Worm (Caenorhabditis elegans) whole organism, L4 larva: ENCODE results near the gene spin-3.

ENCODE experiments used
- F44E2.7 ChIP-seq: fragments of 200-800 bp; sonication (Bioruptor generic); IDR thresholded peaks from 2 replicates; pipeline ENCODE4 v2.1.2; 2022; ENCODE audit warnings: missing genetic modification characterization, missing compliant biosample characterization
- T20F7.1 ChIP-seq: fragments of 200-800 bp; sonication (Bioruptor generic); optimal IDR thresholded peaks from 2 replicates; lab custom pipeline; 2018; ENCODE audit warnings: mild to moderate bottlenecking, missing genetic modification characterization, missing compliant biosample characterization
- Y5F2A.4 ChIP-seq: fragments of 200-800 bp; sonication (Bioruptor generic); optimal IDR thresholded peaks from 2 replicates; lab custom pipeline; 2018; ENCODE audit warnings: mild to moderate bottlenecking, missing genetic modification characterization, missing compliant biosample characterization
- ZK546.5 ChIP-seq, 2 experiments: sonication (generic microtip); optimal IDR thresholded peaks; 2 replicates each; lab custom pipeline; 2017; ENCODE audit warnings: missing biosample characterization in 2 of 2, missing genetic modification characterization in 2 of 2
- arid-1 ChIP-seq: fragments of 200-800 bp; sonication (Bioruptor generic); conservative IDR thresholded peaks from 2 replicates; pipeline ENCODE4 v1.3.6; 2022; ENCODE audit warnings: missing genetic modification reagents, missing genetic modification characterization, missing compliant biosample characterization
- attf-4 ChIP-seq: sonication (generic microtip); optimal IDR thresholded peaks from 3 replicates; lab custom pipeline; 2017; ENCODE audit warnings: missing biosample characterization, missing genetic modification characterization
- ceh-32 ChIP-seq: sonication (generic microtip); optimal IDR thresholded peaks from 2 replicates; lab custom pipeline; 2016; ENCODE audit warnings: mild to moderate bottlenecking, missing genetic modification characterization, missing compliant biosample characterization; ENCODE audit not compliant: poor library complexity
- ceh-62 ChIP-seq: sonication (generic microtip); optimal IDR thresholded peaks from 2 replicates; lab custom pipeline; 2017; ENCODE audit warnings: missing biosample characterization, missing genetic modification characterization
- ces-1 ChIP-seq: fragments of 150-350 bp; sonication (generic microtip); optimal IDR thresholded peaks from 4 replicates; lab custom pipeline; 2014; ENCODE audit warnings: missing biosample characterization, missing genetic modification reagents, missing genetic modification characterization
- ctbp-1 ChIP-seq: fragments of 200-800 bp; sonication (Bioruptor generic); IDR thresholded peaks from 2 replicates; pipeline ENCODE4 v1.3.6; 2022; ENCODE audit warnings: missing genetic modification reagents, missing genetic modification characterization, missing compliant biosample characterization
- daf-12 ChIP-seq: fragments of 150-350 bp; optimal IDR thresholded peaks from 2 replicates; lab custom pipeline; 2014; ENCODE audit warnings: missing biosample characterization, missing genetic modification reagents, missing genetic modification characterization
- daf-16 ChIP-seq, 3 experiments: sonication (generic microtip); optimal IDR thresholded peaks; 2 replicates each; lab custom pipeline; 2016 to 2017; ENCODE audit warnings: missing genetic modification characterization in 3 of 3, missing genetic modification reagents in 3 of 3, mild to moderate bottlenecking in 2 of 3, missing compliant biosample characterization in 2 of 3, missing biosample characterization in 1 of 3, moderate library complexity in 1 of 3
- dmd-6 ChIP-seq: fragments of 200-800 bp; sonication (Bioruptor generic); IDR thresholded peaks from 2 replicates; pipeline ENCODE4 v1.3.6; 2022; ENCODE audit warnings: missing genetic modification reagents, missing genetic modification characterization, missing compliant biosample characterization
- fos-1 ChIP-seq: fragments of 150-350 bp; optimal IDR thresholded peaks from 2 replicates; lab custom pipeline; 2014; ENCODE audit warnings: missing biosample characterization, missing genetic modification characterization
- hlh-11 ChIP-seq: fragments of 200-800 bp; sonication (Bioruptor generic); optimal IDR thresholded peaks from 2 replicates; lab custom pipeline; 2018; ENCODE audit warnings: mild to moderate bottlenecking, missing genetic modification characterization, missing compliant biosample characterization
- hlh-30 ChIP-seq: sonication (generic microtip); optimal IDR thresholded peaks from 2 replicates; lab custom pipeline; 2017; ENCODE audit warnings: antibody characterized with exemption, mild to moderate bottlenecking, missing genetic modification characterization, missing compliant biosample characterization; ENCODE audit not compliant: insufficient read depth
- lin-38 ChIP-seq: fragments of 200-800 bp; sonication (Bioruptor generic); IDR thresholded peaks from 2 replicates; pipeline ENCODE4 v1.3.6; 2022; ENCODE audit warnings: missing genetic modification reagents, missing genetic modification characterization, missing compliant biosample characterization
- lin-39 ChIP-seq: fragments of 150-350 bp; optimal IDR thresholded peaks from 2 replicates; lab custom pipeline; 2014; ENCODE audit warnings: missing biosample characterization, missing genetic modification reagents, missing genetic modification characterization
- mdl-1 ChIP-seq, 2 experiments: fragments of 150-350 bp in 1 of 2; sonication (generic microtip) in 1 of 2; optimal IDR thresholded peaks; 2 replicates each; lab custom pipeline; 2014 to 2017; ENCODE audit warnings: missing biosample characterization in 2 of 2, missing genetic modification characterization in 2 of 2
- mdt-29 ChIP-seq: fragments of 200-800 bp; sonication (Bioruptor generic); IDR thresholded peaks from 2 replicates; pipeline ENCODE4 v1.3.6; 2022; ENCODE audit warnings: missing genetic modification reagents, missing genetic modification characterization, missing compliant biosample characterization
- nhr-10 ChIP-seq: fragments of 150-350 bp; optimal IDR thresholded peaks from 2 replicates; lab custom pipeline; 2014; ENCODE audit warnings: missing biosample characterization, missing genetic modification characterization
- nhr-102 ChIP-seq: sonication (generic microtip); optimal IDR thresholded peaks from 2 replicates; lab custom pipeline; 2016; ENCODE audit warnings: mild to moderate bottlenecking, missing genetic modification characterization, moderate library complexity, missing compliant biosample characterization
- nhr-237 ChIP-seq: sonication (generic microtip); optimal IDR thresholded peaks from 2 replicates; lab custom pipeline; 2017; ENCODE audit warnings: missing biosample characterization, missing genetic modification characterization
- nhr-28 ChIP-seq: fragments of 150-350 bp; optimal IDR thresholded peaks from 2 replicates; lab custom pipeline; 2014; ENCODE audit warnings: missing biosample characterization, missing genetic modification characterization
- nhr-48 ChIP-seq: sonication (generic microtip); optimal IDR thresholded peaks from 2 replicates; lab custom pipeline; 2016; ENCODE audit warnings: mild to moderate bottlenecking, missing genetic modification characterization, missing compliant biosample characterization
- nhr-76 ChIP-seq: fragments of 150-350 bp; optimal IDR thresholded peaks from 2 replicates; lab custom pipeline; 2014; ENCODE audit warnings: missing biosample characterization, missing genetic modification characterization
- php-3 ChIP-seq: fragments of 200-800 bp; sonication (Bioruptor generic); IDR thresholded peaks from 2 replicates; pipeline ENCODE4 v1.3.6; 2022; ENCODE audit warnings: missing genetic modification reagents, missing genetic modification characterization, missing compliant biosample characterization
- pqm-1 ChIP-seq: sonication (generic microtip); optimal IDR thresholded peaks from 2 replicates; lab custom pipeline; 2017; ENCODE audit warnings: missing biosample characterization, missing genetic modification characterization
- rbr-2 ChIP-seq: sonication (generic microtip); optimal IDR thresholded peaks from 2 replicates; lab custom pipeline; 2016; ENCODE audit warnings: missing genotype, missing genetic modification characterization, missing compliant biosample characterization
- sdz-12 ChIP-seq: fragments of 200-800 bp; sonication (Bioruptor generic); optimal IDR thresholded peaks from 2 replicates; lab custom pipeline; 2018; ENCODE audit warnings: mild to moderate bottlenecking, missing genetic modification characterization, missing compliant biosample characterization
- skn-1 ChIP-seq: fragments of 150-350 bp; optimal IDR thresholded peaks from 2 replicates; lab custom pipeline; 2014; ENCODE audit warnings: missing biosample characterization, missing genetic modification characterization
- snpc-1.2 ChIP-seq: fragments of 200-800 bp; sonication (Bioruptor generic); IDR thresholded peaks from 2 replicates; pipeline ENCODE4 v1.3.6; 2022; ENCODE audit warnings: missing genetic modification reagents, missing genetic modification characterization, missing compliant biosample characterization
- tra-1 ChIP-seq: fragments of 200-800 bp; sonication (Bioruptor generic); IDR thresholded peaks from 2 replicates; pipeline ENCODE4 v1.3.6; 2022; ENCODE audit warnings: missing genetic modification reagents, missing genetic modification characterization, missing compliant biosample characterization
- unc-62 ChIP-seq, 3 experiments: fragments of 150-350 bp in 1 of 3; sonication (generic microtip); optimal IDR thresholded peaks in 2 of 3; peaks in 1 of 3; 1 replicate in 1 of 3; 2 replicates in 2 of 3; lab custom pipeline; 2014 to 2017; ENCODE audit warnings: missing biosample characterization in 3 of 3, missing genetic modification characterization in 3 of 3, missing genetic modification reagents in 3 of 3, missing genotype in 1 of 3
- zip-11 ChIP-seq: fragments of 200-800 bp; sonication (Bioruptor generic); IDR thresholded peaks from 2 replicates; pipeline ENCODE4 v1.3.6; 2022; ENCODE audit warnings: missing genetic modification characterization, missing compliant biosample characterization
- ztf-11 ChIP-seq: fragments of 150-350 bp; optimal IDR thresholded peaks from 2 replicates; lab custom pipeline; 2014; ENCODE audit warnings: missing biosample characterization, missing genetic modification characterization

Gene spin-3

DNA sequence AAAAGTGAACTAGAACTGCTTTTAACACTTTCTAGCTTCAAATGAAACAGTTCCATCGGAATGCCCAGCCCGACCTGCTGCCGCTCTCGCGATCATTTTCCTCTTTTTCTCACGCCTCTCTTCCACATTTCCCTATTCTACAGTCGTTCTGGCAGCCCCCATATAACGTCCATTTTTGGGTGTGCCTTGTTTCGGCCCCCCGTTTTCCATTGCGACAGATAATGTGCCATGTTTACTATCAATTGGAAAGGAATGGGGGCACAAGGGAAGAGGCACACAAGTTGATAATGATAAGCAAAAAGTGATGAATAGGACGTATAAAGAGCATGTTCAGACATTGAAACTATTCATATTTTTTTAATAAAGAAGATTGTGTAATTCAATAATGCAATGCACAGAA is 29.0 kb downstream of the spin-3 start (continued):
- TF ChIP-seq ceh-32 (tag; lab: Kevin White, UChicago) (no peak), ceh-62 (tag; lab: Kevin White, UChicago) (no peak), arid-1 (no peak), sdz-12 (GFP tag; lab: Kevin White, UChicago) (no peak), F44E2.7 (GFP tag; lab: Robert Waterston, UW) (no peak), ZK546.5 (tag; optimal IDR thresholded peaks at IDR 0.05; lab: Kevin White, UChicago) (no peak), mdt-29 (no peak), nhr-102 (tag; lab: Kevin White, UChicago) (peak; percentile 31), lin-39 (no peak), php-3 (peak; percentile 45; the same call in 1 of the 2 replicates)

DNA sequence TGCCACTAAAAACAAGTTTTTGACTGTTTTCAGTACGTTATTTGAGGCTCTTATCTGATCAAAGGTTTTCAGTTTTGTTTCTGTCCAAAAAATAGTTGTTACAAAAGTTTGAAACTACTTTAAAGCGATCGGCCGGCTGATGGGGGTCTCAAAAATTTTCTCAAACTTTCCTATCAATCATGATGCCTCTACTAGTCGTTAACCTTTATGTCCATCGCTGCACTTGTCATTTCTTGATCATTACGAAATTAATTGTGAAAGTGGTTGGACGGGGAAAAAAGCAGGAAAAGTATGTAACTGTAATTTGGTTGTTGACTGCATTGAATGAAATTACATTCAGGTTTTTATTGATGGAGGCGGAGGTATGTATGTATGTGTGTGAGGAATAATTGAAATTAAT is 29.8 kb downstream of the spin-3 start:
- 0 out of 2 replicates have a peak, but pooled peaks have one; percentile 15 for TF ChIP-seq tra-1 (GFP tag; lab: Robert Waterston, UW)
- TF ChIP-seq daf-16 (GFP tag; optimal IDR thresholded peaks at IDR 0.05; lab: Kevin White, UChicago), result no peak
- peak; percentile 75 for TF ChIP-seq daf-16 (tag; optimal IDR thresholded peaks at IDR 0.05; lab: Kevin White, UChicago)
- TF ChIP-seq snpc-1.2, result no peak
- TF ChIP-seq skn-1 (tag; lab: Kevin White, UChicago), result no peak
- no peak for TF ChIP-seq nhr-10 (tag; lab: Kevin White, UChicago)
- no peak for TF ChIP-seq nhr-102 (tag; lab: Kevin White, UChicago)
- TF ChIP-seq Y5F2A.4 (GFP tag; lab: Kevin White, UChicago), result no peak
- TF ChIP-seq attf-4, result no peak
- TF ChIP-seq daf-12 (tag; lab: Kevin White, UChicago), result no peak
- no peak for TF ChIP-seq rbr-2 (tag; lab: Kevin White, UChicago)
- TF ChIP-seq nhr-237 (tag; lab: Kevin White, UChicago), result no peak
- no peak for TF ChIP-seq mdt-29
- peak in 1 of 2 experiments; percentile 13 for TF ChIP-seq unc-62 (GFP tag; optimal IDR thresholded peaks at IDR 0.05 in 1 of 2; lab: Kevin White, UChicago)
- TF ChIP-seq unc-62 (tag; optimal IDR thresholded peaks at IDR 0.05; lab: Kevin White, UChicago), result no peak
- no peak for TF ChIP-seq mdl-1 (tag; optimal IDR thresholded peaks at IDR 0.05; lab: Kevin White, UChicago)
- no peak for TF ChIP-seq ztf-11 (tag; lab: Kevin White, UChicago)
- no peak for TF ChIP-seq T20F7.1 (GFP tag; lab: Kevin White, UChicago)
- no peak for TF ChIP-seq hlh-11 (tag; lab: Kevin White, UChicago)
- no peak for TF ChIP-seq ces-1 (GFP tag; lab: Kevin White, UChicago)
- TF ChIP-seq nhr-48 (tag; lab: Kevin White, UChicago), result no peak
- no peak for TF ChIP-seq lin-38
- TF ChIP-seq nhr-28 (tag; lab: Kevin White, UChicago), result peak; percentile 32
- no peak for TF ChIP-seq fos-1 (tag; lab: Kevin White, UChicago)
- 0 out of 2 replicates have a peak, but pooled peaks have one; percentile 13 for TF ChIP-seq dmd-6 (GFP tag; lab: Robert Waterston, UW)
- no peak for TF ChIP-seq zip-11 (GFP tag; lab: Robert Waterston, UW)

DNA sequence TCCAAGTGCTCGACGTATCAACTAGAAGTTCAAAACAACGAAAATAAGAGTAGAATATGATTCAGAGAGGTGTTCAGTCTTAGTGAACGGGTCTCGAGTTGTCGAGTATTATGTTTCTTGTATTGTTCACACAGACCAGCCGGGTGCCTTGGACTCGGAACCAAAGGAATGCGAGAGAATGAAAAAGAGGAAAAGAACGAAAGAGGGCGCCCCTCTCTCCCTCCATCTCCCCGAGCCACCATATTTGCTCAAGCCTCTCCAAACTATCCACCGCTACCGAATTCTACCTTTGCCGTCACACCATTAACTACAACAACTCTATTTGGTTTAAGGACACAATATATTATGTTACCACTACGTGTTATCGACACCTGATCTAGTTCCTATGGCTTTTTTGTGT is 31.7 kb downstream of the spin-3 start:
- TF ChIP-seq nhr-28 (tag; lab: Kevin White, UChicago) (peak; percentile 19), ctbp-1 (no peak)

DNA sequence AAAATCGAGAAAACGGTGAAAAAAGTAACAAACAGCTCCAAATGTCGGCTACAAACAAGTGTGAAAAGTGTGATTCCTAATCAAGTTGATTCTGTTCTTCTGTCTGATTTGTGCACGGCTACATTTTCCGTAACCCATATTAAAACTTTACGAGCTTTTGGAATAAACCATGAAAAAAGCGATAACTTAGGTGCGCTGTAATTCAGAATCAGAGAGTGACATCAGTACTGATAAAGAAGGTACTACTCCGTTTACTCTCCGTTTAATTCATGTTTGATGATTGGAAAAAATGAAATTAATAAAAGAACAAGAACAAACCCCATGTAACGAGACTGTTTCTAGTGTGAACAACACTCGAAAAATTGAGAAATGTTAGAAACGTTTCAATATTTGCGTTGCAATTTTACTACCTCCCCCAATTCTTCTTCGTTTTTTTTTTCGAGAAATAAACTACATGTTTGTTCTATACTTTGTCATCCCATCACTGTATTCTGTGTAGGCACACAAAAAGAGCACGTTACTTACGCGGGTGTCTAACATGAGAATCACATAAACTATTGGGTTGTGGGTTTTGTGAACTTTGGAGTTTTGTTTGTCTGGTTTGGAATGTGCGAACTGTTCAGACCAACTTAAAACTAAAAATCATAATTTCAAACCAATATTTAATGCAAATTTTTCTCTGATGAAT is 32.4 kb downstream of the spin-3 start:
- TF ChIP-seq ceh-32 (tag; lab: Kevin White, UChicago), result no peak
- peak; percentile 31 for TF ChIP-seq hlh-30 (tag; lab: Kevin White, UChicago)
- TF ChIP-seq php-3, result peak; percentile 94
- peak; percentile 47 for TF ChIP-seq pqm-1
- TF ChIP-seq daf-16 (GFP tag; optimal IDR thresholded peaks at IDR 0.05; lab: Kevin White, UChicago), result no peak
- TF ChIP-seq daf-16 (tag; optimal IDR thresholded peaks at IDR 0.05; lab: Kevin White, UChicago), result peak; percentile 66
- TF ChIP-seq nhr-76, result no peak
- peak; percentile 77 for TF ChIP-seq nhr-28 (tag; lab: Kevin White, UChicago)
- TF ChIP-seq dmd-6 (GFP tag; lab: Robert Waterston, UW), result peak; percentile 45; the same call in 1 of the 2 replicates
